Fruit fly (Drosophila melanogaster): ENCODE results near the gene D19B.

- TF ChIP-seq psq (GFP tag; optimal IDR thresholded peaks at IDR 0.05) (no peak), sage (GFP tag; optimal IDR thresholded peaks at IDR 0.05) (no peak), Abd-B (GFP tag; optimal IDR thresholded peaks at IDR 0.05) (no peak)
Observed at dm6 chr3L:6138586-6138985, 46.1 kb downstream of the D19B start.
